Fruit fly (Drosophila melanogaster) whole organism, pupa: ENCODE results near the gene Actn.

ENCODE experiments used
- CG10348 ChIP-seq: fragments of 200-800 bp; sonication (Bioruptor generic); IDR thresholded peaks from 2 replicates; pipeline ENCODE4 v1.3.6; 2022; ENCODE audit warnings: missing biosample characterization, missing genetic modification characterization
- CG12605 ChIP-seq: fragments of 200-800 bp; sonication (Bioruptor generic); IDR thresholded peaks from 2 replicates; pipeline ENCODE4 v1.3.6; 2022; ENCODE audit warnings: missing biosample characterization, missing genetic modification characterization
- CG13204 ChIP-seq: fragments of 200-800 bp; sonication (Bioruptor generic); optimal IDR thresholded peaks from 2 replicates; lab custom pipeline; 2018; ENCODE audit warnings: missing biosample characterization, mild to moderate bottlenecking, missing genetic modification characterization, moderate library complexity
- CG14655 ChIP-seq: fragments of 200-800 bp; sonication (Bioruptor generic); optimal IDR thresholded peaks from 3 replicates; lab custom pipeline; 2017; ENCODE audit warnings: mild to moderate bottlenecking, missing biosample characterization, missing genetic modification reagents, missing genetic modification characterization
- CG15710 ChIP-seq: fragments of 200-800 bp; sonication (Bioruptor generic); optimal IDR thresholded peaks from 2 replicates; lab custom pipeline; 2018; ENCODE audit warnings: missing biosample characterization, mild to moderate bottlenecking, missing genetic modification characterization, moderate library complexity
- CG17806 ChIP-seq: fragments of 200-800 bp; sonication (Bioruptor generic); optimal IDR thresholded peaks from 2 replicates; lab custom pipeline; 2018; ENCODE audit warnings: missing biosample characterization, mild to moderate bottlenecking, missing genetic modification characterization, moderate library complexity
- CG32121 ChIP-seq: fragments of 200-800 bp; sonication (Bioruptor generic); IDR thresholded peaks from 2 replicates; pipeline ENCODE4 v1.3.6; 2022; ENCODE audit warnings: missing biosample characterization, missing genetic modification characterization
- CG34367 ChIP-seq: fragments of 200-800 bp; sonication (Bioruptor generic); optimal IDR thresholded peaks from 2 replicates; lab custom pipeline; 2018; ENCODE audit warnings: missing biosample characterization, mild to moderate bottlenecking, missing genetic modification characterization
- CG4496 ChIP-seq: fragments of 200-800 bp; sonication (Bioruptor generic); IDR thresholded peaks from 3 replicates; pipeline ENCODE4 v1.3.6; 2022; ENCODE audit warnings: missing biosample characterization, missing genetic modification characterization
- CG8159 ChIP-seq: fragments of 200-800 bp; sonication (Bioruptor generic); optimal IDR thresholded peaks from 3 replicates; lab custom pipeline; 2018; ENCODE audit warnings: missing biosample characterization, mild to moderate bottlenecking, missing genetic modification characterization, moderate library complexity
- CG8301 ChIP-seq: fragments of 200-800 bp; sonication (Bioruptor generic); optimal IDR thresholded peaks from 2 replicates; lab custom pipeline; 2018; ENCODE audit warnings: missing biosample characterization, mild to moderate bottlenecking, missing genetic modification characterization
- CG9948 ChIP-seq: fragments of 200-800 bp; sonication (Bioruptor generic); optimal IDR thresholded peaks from 2 replicates; lab custom pipeline; 2018; ENCODE audit warnings: missing biosample characterization, mild to moderate bottlenecking, missing genetic modification characterization, moderate library complexity
- D1 ChIP-seq: fragments of 200-800 bp; sonication (Bioruptor generic); optimal IDR thresholded peaks from 2 replicates; lab custom pipeline; 2018; ENCODE audit warnings: missing biosample characterization, mild to moderate bottlenecking, missing genetic modification characterization, moderate library complexity
- EcR ChIP-seq: fragments of 200-800 bp; sonication (Bioruptor generic); optimal IDR thresholded peaks from 3 replicates; lab custom pipeline; 2019; ENCODE audit warnings: missing biosample characterization, missing genetic modification characterization, mild to moderate bottlenecking, moderate library complexity, missing genetic modification reagents
- Ets98B ChIP-seq: fragments of 200-800 bp; sonication (Bioruptor generic); IDR thresholded peaks from 2 replicates; pipeline ENCODE4 v1.3.6; 2022; ENCODE audit warnings: missing biosample characterization, missing genetic modification characterization
- Pif1A ChIP-seq: fragments of 200-800 bp; sonication (Bioruptor generic); optimal IDR thresholded peaks from 3 replicates; lab custom pipeline; 2016; ENCODE audit warnings: missing biosample characterization, missing genetic modification characterization
- Pif1B ChIP-seq: fragments of 200-800 bp; sonication (Bioruptor generic); optimal IDR thresholded peaks from 3 replicates; lab custom pipeline; 2016; ENCODE audit warnings: missing biosample characterization, missing genetic modification characterization
- Snoo ChIP-seq: fragments of 200-800 bp; sonication (Bioruptor generic); optimal IDR thresholded peaks from 3 replicates; lab custom pipeline; 2017; ENCODE audit warnings: missing biosample characterization, mild to moderate bottlenecking, missing genetic modification characterization, inconsistent platforms
- fd96Ca ChIP-seq: fragments of 200-800 bp; sonication (Bioruptor generic); IDR thresholded peaks from 3 replicates; pipeline ENCODE4 v1.3.6; 2022; ENCODE audit warnings: missing biosample characterization, missing genetic modification characterization
- gl ChIP-seq: fragments of 200-800 bp; sonication (Bioruptor generic); optimal IDR thresholded peaks from 2 replicates; lab custom pipeline; 2018; ENCODE audit warnings: missing biosample characterization, mild to moderate bottlenecking, missing genetic modification characterization
- rn ChIP-seq: fragments of 200-800 bp; sonication (Bioruptor generic); IDR thresholded peaks from 2 replicates; pipeline ENCODE4 v1.3.6; 2022; ENCODE audit warnings: missing biosample characterization, missing genetic modification characterization

The Actn gene

dm6 chrX:1985516-1985915 lies 56.6 kb downstream of the Actn start:
- TF ChIP-seq Pif1A (GFP tag; lab: Kevin White, UChicago) (no peak), gl (tag; lab: Kevin White, UChicago) (no peak), CG32121 (GFP tag; lab: Robert Waterston, UW) (no peak), CG8159 (tag; lab: Kevin White, UChicago) (no peak), D1 (tag; lab: Kevin White, UChicago) (no peak), fd96Ca (no peak), Pif1B (GFP tag; lab: Kevin White, UChicago) (no peak)

dm6 chrX:1984175-1984973 lies 57.7 kb downstream of the Actn start:
- TF ChIP-seq CG4496 (GFP tag; lab: Robert Waterston, UW) (peak; percentile 71), D1 (tag; lab: Kevin White, UChicago) (no peak), CG10348 (GFP tag; lab: Robert Waterston, UW) (no peak), CG32121 (GFP tag; lab: Robert Waterston, UW) (peak; percentile 29), fd96Ca (peak; percentile 68), Pif1B (GFP tag; lab: Kevin White, UChicago) (no peak), CG8159 (tag; lab: Kevin White, UChicago) (no peak), Pif1A (GFP tag; lab: Kevin White, UChicago) (no peak), gl (tag; lab: Kevin White, UChicago) (no peak), CG17806 (no peak), Ets98B (GFP tag; lab: Robert Waterston, UW) (peak; percentile 49; the same call in 1 of the 2 replicates), Snoo (tag; lab: Kevin White, UChicago) (no peak), CG14655 (GFP tag; lab: Kevin White, UChicago) (peak; percentile 22), rn (GFP tag; lab: Robert Waterston, UW) (no peak), CG12605 (GFP tag; lab: Robert Waterston, UW) (0 out of 2 replicates have a peak, but pooled peaks have one; percentile 23), CG34367 (tag; lab: Kevin White, UChicago) (no peak), CG9948 (tag; lab: Kevin White, UChicago) (no peak), CG13204 (no peak), CG8301 (tag; lab: Kevin White, UChicago) (peak; percentile 37), EcR (GFP tag; lab: Kevin White, UChicago) (no peak), CG15710 (tag; lab: Kevin White, UChicago) (no peak)

DNA sequence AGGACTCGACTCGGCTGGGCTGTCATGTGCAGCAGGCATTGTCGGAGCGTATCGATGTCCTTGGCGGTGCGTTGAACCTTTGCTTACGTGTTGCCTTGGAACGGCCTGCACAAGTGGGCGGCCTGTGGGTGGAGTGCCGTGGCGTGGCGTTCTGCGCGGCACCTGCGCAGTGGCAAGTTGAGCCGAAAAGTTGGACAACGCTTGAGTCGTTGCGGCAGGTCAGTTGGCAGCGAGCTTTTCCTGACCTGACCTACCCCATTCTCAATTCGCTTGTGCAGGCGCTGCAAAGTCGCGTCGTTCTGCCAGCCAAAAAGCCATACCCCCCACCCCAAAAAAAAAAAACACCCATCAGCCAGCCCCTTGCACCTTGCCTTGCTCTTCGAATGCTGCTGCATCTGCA lies 60.4 kb downstream of the Actn start:
- TF ChIP-seq CG9948 (tag; lab: Kevin White, UChicago) = no peak
- peak; percentile 49 for TF ChIP-seq EcR (GFP tag; lab: Kevin White, UChicago)
- TF ChIP-seq Snoo (tag; lab: Kevin White, UChicago) = no peak

dm6 chrX:1979673-1980072 lies 62.4 kb downstream of the Actn start:
- TF ChIP-seq CG13204 (no peak), CG8159 (tag; lab: Kevin White, UChicago) (no peak), Snoo (tag; lab: Kevin White, UChicago) (no peak), CG4496 (GFP tag; lab: Robert Waterston, UW) (peak; percentile 88), CG8301 (tag; lab: Kevin White, UChicago) (peak; percentile 37), D1 (tag; lab: Kevin White, UChicago) (no peak), CG10348 (GFP tag; lab: Robert Waterston, UW) (0 out of 2 replicates have a peak, but pooled peaks have one; percentile 17), EcR (GFP tag; lab: Kevin White, UChicago) (no peak), Ets98B (GFP tag; lab: Robert Waterston, UW) (peak; percentile 86), Pif1B (GFP tag; lab: Kevin White, UChicago) (no peak), CG17806 (no peak), fd96Ca (peak; percentile 84), CG34367 (tag; lab: Kevin White, UChicago) (no peak), CG12605 (GFP tag; lab: Robert Waterston, UW) (peak; percentile 48), Pif1A (GFP tag; lab: Kevin White, UChicago) (no peak), gl (tag; lab: Kevin White, UChicago) (no peak), CG32121 (GFP tag; lab: Robert Waterston, UW) (peak; percentile 86), CG14655 (GFP tag; lab: Kevin White, UChicago) (peak; percentile 50), rn (GFP tag; lab: Robert Waterston, UW) (peak; percentile 70)

DNA sequence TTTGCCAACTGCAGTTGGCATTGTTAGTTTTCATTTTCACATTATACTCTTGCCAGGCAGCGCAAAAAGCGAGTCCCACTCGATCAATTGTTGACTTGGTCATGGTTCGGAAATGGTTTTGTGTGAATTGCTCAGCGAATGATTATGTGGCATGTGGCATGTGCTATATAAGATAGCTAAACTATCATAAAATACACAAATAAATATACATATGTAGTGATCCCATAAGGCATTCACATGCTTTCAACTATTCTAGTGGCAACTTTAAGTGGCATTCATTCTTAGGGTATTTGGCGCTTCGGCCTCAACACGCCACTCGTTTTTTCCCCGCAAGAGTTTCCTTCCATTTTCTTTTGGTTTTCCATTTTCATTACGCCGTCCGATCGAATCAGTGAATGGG lies 63.1 kb downstream of the Actn start:
- TF ChIP-seq CG4496 (GFP tag; lab: Robert Waterston, UW) (peak; percentile 60), CG10348 (GFP tag; lab: Robert Waterston, UW) (peak; percentile 6; the same call in 1 of the 2 replicates), gl (tag; lab: Kevin White, UChicago) (no peak), CG14655 (GFP tag; lab: Kevin White, UChicago) (peak; percentile 71), fd96Ca (peak; percentile 83), CG17806 (no peak), CG34367 (tag; lab: Kevin White, UChicago) (no peak), CG12605 (GFP tag; lab: Robert Waterston, UW) (no peak), CG32121 (GFP tag; lab: Robert Waterston, UW) (peak; percentile 85), EcR (GFP tag; lab: Kevin White, UChicago) (no peak), CG8301 (tag; lab: Kevin White, UChicago) (peak; percentile 75), Ets98B (GFP tag; lab: Robert Waterston, UW) (no peak), CG8159 (tag; lab: Kevin White, UChicago) (no peak), rn (GFP tag; lab: Robert Waterston, UW) (peak; percentile 26; the same call in 1 of the 2 replicates), CG15710 (tag; lab: Kevin White, UChicago) (no peak), Pif1A (GFP tag; lab: Kevin White, UChicago) (peak; percentile 28)
